Fruit fly (Drosophila melanogaster) whole organism, embryonic: ENCODE results near the gene Chrac-14.

Source experiments
- CG10267 ChIP-seq: fragments of 200-800 bp; sonication (Bioruptor generic); optimal IDR thresholded peaks from 2 replicates; lab custom pipeline; 2018; ENCODE audit warnings: missing biosample characterization, mild to moderate bottlenecking, missing genetic modification characterization, moderate library complexity
- CG10321 ChIP-seq: fragments of 200-800 bp; sonication (Bioruptor generic); IDR thresholded peaks from 2 replicates; pipeline ENCODE4 v1.3.6; 2022; ENCODE audit warnings: missing biosample characterization, missing genetic modification characterization
- CG10431 ChIP-seq: fragments of 200-800 bp; sonication (Bioruptor generic); optimal IDR thresholded peaks from 3 replicates; lab custom pipeline; 2018; ENCODE audit warnings: missing biosample characterization, mild to moderate bottlenecking, missing genetic modification characterization
- CG10959 ChIP-seq: fragments of 200-800 bp; sonication (Bioruptor generic); IDR thresholded peaks from 2 replicates; pipeline ENCODE4 v1.3.6; 2022; ENCODE audit warnings: missing biosample characterization, missing genetic modification characterization
- CG11696 ChIP-seq: fragments of 200-800 bp; sonication (Bioruptor generic); IDR thresholded peaks from 2 replicates; pipeline ENCODE4 v1.3.6; 2022; ENCODE audit warnings: missing biosample characterization, missing genetic modification characterization
- CG12104 ChIP-seq: fragments of 200-800 bp; sonication (Bioruptor generic); optimal IDR thresholded peaks from 3 replicates; lab custom pipeline; 2016; ENCODE audit warnings: missing biosample characterization, missing genetic modification characterization
- CG12769 ChIP-seq: fragments of 200-800 bp; sonication (Bioruptor generic); optimal IDR thresholded peaks from 2 replicates; lab custom pipeline; 2019; ENCODE audit warnings: missing biosample characterization, mild to moderate bottlenecking, missing genetic modification characterization, moderate library complexity
- CG15269 ChIP-seq: fragments of 200-800 bp; sonication (Bioruptor generic); optimal IDR thresholded peaks from 2 replicates; lab custom pipeline; 2018; ENCODE audit warnings: missing biosample characterization, mild to moderate bottlenecking, missing genetic modification characterization, moderate library complexity
- CG1529 ChIP-seq: fragments of 200-800 bp; sonication (Bioruptor generic); optimal IDR thresholded peaks from 3 replicates; lab custom pipeline; 2018; ENCODE audit warnings: missing biosample characterization, missing genetic modification characterization
- CG15696 ChIP-seq: fragments of 200-800 bp; sonication (Bioruptor generic); optimal IDR thresholded peaks from 2 replicates; lab custom pipeline; 2019; ENCODE audit warnings: missing biosample characterization, mild to moderate bottlenecking, missing genetic modification characterization, moderate library complexity
- CG17568 ChIP-seq: fragments of 200-800 bp; sonication (Bioruptor generic); optimal IDR thresholded peaks from 2 replicates; lab custom pipeline; 2018; ENCODE audit warnings: missing biosample characterization, mild to moderate bottlenecking, missing genetic modification characterization, moderate library complexity
- CG2199 ChIP-seq: fragments of 200-800 bp; sonication (Bioruptor generic); IDR thresholded peaks from 3 replicates; pipeline ENCODE4 v1.3.6; 2022; ENCODE audit warnings: missing biosample characterization, missing genetic modification characterization
- CG2678 ChIP-seq: fragments of 200-800 bp; sonication (Bioruptor generic); optimal IDR thresholded peaks from 3 replicates; lab custom pipeline; 2019; ENCODE audit warnings: missing biosample characterization, mild to moderate bottlenecking, missing genetic modification characterization, moderate library complexity
- CG3065 ChIP-seq: fragments of 200-800 bp; sonication (Bioruptor generic); optimal IDR thresholded peaks from 2 replicates; lab custom pipeline; 2016; ENCODE audit warnings: missing biosample characterization, missing genetic modification characterization
- CG32767 ChIP-seq: fragments of 200-800 bp; sonication (Bioruptor generic); IDR thresholded peaks from 2 replicates; pipeline ENCODE4 v1.3.6; 2022; ENCODE audit warnings: missing biosample characterization, missing genetic modification characterization
- CG33557 ChIP-seq: fragments of 200-800 bp; sonication (Bioruptor generic); optimal IDR thresholded peaks from 2 replicates; lab custom pipeline; 2019; ENCODE audit warnings: missing biosample characterization, mild to moderate bottlenecking, missing genetic modification characterization, moderate library complexity
- CG34224 ChIP-seq: fragments of 200-800 bp; sonication (Bioruptor generic); IDR thresholded peaks from 3 replicates; pipeline ENCODE4 v1.3.6; 2022; ENCODE audit warnings: missing biosample characterization, missing genetic modification characterization; ENCODE audit not compliant: partially characterized antibody
- CG3847 ChIP-seq: fragments of 200-800 bp; sonication (Bioruptor generic); IDR thresholded peaks from 2 replicates; pipeline ENCODE4 v1.3.6; 2022; ENCODE audit warnings: missing biosample characterization, missing genetic modification characterization
- CG3995 ChIP-seq: fragments of 200-800 bp; sonication (Bioruptor generic); optimal IDR thresholded peaks from 3 replicates; lab custom pipeline; 2016; ENCODE audit warnings: missing biosample characterization, missing genetic modification characterization
- CG4617 ChIP-seq: fragments of 200-800 bp; sonication (Bioruptor generic); optimal IDR thresholded peaks from 3 replicates; lab custom pipeline; 2016; ENCODE audit warnings: missing biosample characterization, missing genetic modification characterization, borderline replicate concordance
- CG6175 ChIP-seq: fragments of 200-800 bp; sonication (Bioruptor generic); IDR thresholded peaks from 3 replicates; pipeline ENCODE4 v1.3.6; 2022; ENCODE audit warnings: missing biosample characterization, missing genetic modification characterization
- CG8089 ChIP-seq: fragments of 200-800 bp; sonication (Bioruptor generic); optimal IDR thresholded peaks from 3 replicates; lab custom pipeline; 2016; ENCODE audit warnings: missing biosample characterization, missing genetic modification characterization
- Dfd ChIP-seq, 2 experiments: fragments of >200 bp; optimal IDR thresholded peaks; 2 replicates each; lab custom pipeline; 2017; ENCODE audit warnings: missing biosample characterization in 2 of 2, missing genetic modification characterization in 2 of 2
- Gsc ChIP-seq: fragments of 200-800 bp; sonication (Bioruptor generic); IDR thresholded peaks from 2 replicates; pipeline ENCODE4 v1.3.6; 2022; ENCODE audit warnings: missing biosample characterization, missing genetic modification characterization
- Hey ChIP-seq: fragments of 200-800 bp; sonication (Bioruptor generic); optimal IDR thresholded peaks from 3 replicates; lab custom pipeline; 2018; ENCODE audit warnings: missing biosample characterization, mild to moderate bottlenecking, missing genetic modification characterization
- MBD-R2 ChIP-seq: fragments of 200-800 bp; sonication (Bioruptor generic); IDR thresholded peaks from 2 replicates; pipeline ENCODE4 v1.3.6; 2022; ENCODE audit warnings: missing biosample characterization, missing genetic modification characterization
- NC2β ChIP-seq: fragments of 200-800 bp; sonication (Bioruptor generic); optimal IDR thresholded peaks from 2 replicates; lab custom pipeline; 2016; ENCODE audit warnings: missing biosample characterization, missing genetic modification characterization
- Oaz ChIP-seq: fragments of 200-800 bp; sonication (Bioruptor generic); IDR thresholded peaks from 2 replicates; pipeline ENCODE4 v1.3.6; 2022; ENCODE audit warnings: missing biosample characterization, missing genetic modification characterization
- Ptx1 ChIP-seq: fragments of 200-800 bp; sonication (Bioruptor generic); IDR thresholded peaks from 2 replicates; pipeline ENCODE4 v1.3.6; 2022; ENCODE audit warnings: missing biosample characterization, missing genetic modification characterization
- Six4 ChIP-seq: fragments of 200-800 bp; sonication (Bioruptor generic); optimal IDR thresholded peaks from 2 replicates; lab custom pipeline; 2016; ENCODE audit warnings: missing biosample characterization, missing genetic modification characterization
- ab ChIP-seq: fragments of 200-800 bp; sonication (Bioruptor generic); optimal IDR thresholded peaks from 2 replicates; lab custom pipeline; 2016; ENCODE audit warnings: missing biosample characterization, missing genetic modification characterization
- bbx ChIP-seq: fragments of 200-800 bp; sonication (Bioruptor generic); IDR thresholded peaks from 2 replicates; pipeline ENCODE4 v1.3.6; 2022; ENCODE audit warnings: missing biosample characterization, missing genetic modification characterization; ENCODE audit not compliant: partially characterized antibody
- bsh ChIP-seq, 2 experiments: fragments of 200-800 bp; sonication (Bioruptor generic); optimal IDR thresholded peaks; 2 replicates each; lab custom pipeline; 2017 to 2018; ENCODE audit warnings: mild to moderate bottlenecking in 2 of 2, missing biosample characterization in 2 of 2, missing genetic modification characterization in 2 of 2, moderate library complexity in 1 of 2
- croc ChIP-seq: fragments of 200-800 bp; sonication (Bioruptor generic); conservative IDR thresholded peaks from 3 replicates; pipeline ENCODE4 v1.3.6; 2022; ENCODE audit warnings: missing biosample characterization, missing genetic modification characterization
- exex ChIP-seq: fragments of 200-800 bp; sonication (Bioruptor generic); optimal IDR thresholded peaks from 4 replicates; lab custom pipeline; 2018; ENCODE audit warnings: missing biosample characterization, mild to moderate bottlenecking, missing genetic modification characterization, moderate library complexity
- fd3F ChIP-seq: fragments of 200-800 bp; sonication (Bioruptor generic); optimal IDR thresholded peaks from 2 replicates; lab custom pipeline; 2018; ENCODE audit warnings: missing biosample characterization, mild to moderate bottlenecking, missing genetic modification characterization, moderate library complexity
- fru ChIP-seq: fragments of >200 bp; optimal IDR thresholded peaks from 2 replicates; lab custom pipeline; 2017
- gce ChIP-seq: fragments of 200-800 bp; sonication (Bioruptor generic); IDR thresholded peaks from 3 replicates; pipeline ENCODE4 v1.3.6; 2022; ENCODE audit warnings: missing biosample characterization, missing genetic modification characterization
- h ChIP-seq: fragments of >200 bp; optimal IDR thresholded peaks from 2 replicates; lab custom pipeline; 2017
- hth ChIP-seq: fragments of >200 bp; optimal IDR thresholded peaks from 2 replicates; lab custom pipeline; 2017; ENCODE audit warnings: inconsistent platforms
- ind ChIP-seq: fragments of 200-800 bp; sonication (Bioruptor generic); optimal IDR thresholded peaks from 3 replicates; lab custom pipeline; 2016; ENCODE audit warnings: missing biosample characterization, missing genetic modification characterization
- jumu ChIP-seq: fragments of 200-800 bp; sonication (Bioruptor generic); optimal IDR thresholded peaks from 3 replicates; lab custom pipeline; 2016; ENCODE audit warnings: missing biosample characterization, missing genetic modification characterization
- kah ChIP-seq: fragments of 200-800 bp; sonication (Bioruptor generic); optimal IDR thresholded peaks from 2 replicates; lab custom pipeline; 2018; ENCODE audit warnings: missing biosample characterization, mild to moderate bottlenecking, missing genetic modification characterization
- lbe ChIP-seq: fragments of 200-800 bp; sonication (Bioruptor generic); optimal IDR thresholded peaks from 2 replicates; lab custom pipeline; 2016; ENCODE audit warnings: missing biosample characterization, mild to moderate bottlenecking, missing genetic modification characterization
- nom ChIP-seq: fragments of 200-800 bp; sonication (Bioruptor generic); optimal IDR thresholded peaks from 2 replicates; lab custom pipeline; 2017; ENCODE audit warnings: missing biosample characterization, missing genetic modification characterization, mild to moderate bottlenecking, moderate library complexity, missing genetic modification reagents
- oc ChIP-seq: fragments of 200-800 bp; sonication (Bioruptor generic); optimal IDR thresholded peaks from 2 replicates; lab custom pipeline; 2018; ENCODE audit warnings: missing biosample characterization, mild to moderate bottlenecking, missing genetic modification characterization, moderate library complexity
- slbo ChIP-seq: fragments of 200-800 bp; sonication (Bioruptor generic); IDR thresholded peaks from 2 replicates; pipeline ENCODE4 v1.3.6; 2022; ENCODE audit warnings: missing biosample characterization, missing genetic modification characterization
- so ChIP-seq: fragments of 200-800 bp; sonication (Bioruptor generic); IDR thresholded peaks from 3 replicates; pipeline ENCODE4 v1.3.6; 2022; ENCODE audit warnings: missing biosample characterization, missing genetic modification characterization
- stc ChIP-seq: fragments of 200-800 bp; sonication (Bioruptor generic); IDR thresholded peaks from 2 replicates; pipeline ENCODE4 v1.3.6; 2022; ENCODE audit warnings: missing biosample characterization, missing genetic modification characterization
- tna ChIP-seq: fragments of 200-800 bp; sonication (Bioruptor generic); IDR thresholded peaks from 2 replicates; pipeline ENCODE4 v1.3.6; 2022; ENCODE audit warnings: missing biosample characterization, missing genetic modification characterization; ENCODE audit not compliant: partially characterized antibody
- trem ChIP-seq: fragments of 200-800 bp; optimal IDR thresholded peaks from 3 replicates; lab custom pipeline; 2019; ENCODE audit warnings: missing biosample characterization, mild to moderate bottlenecking, missing genetic modification characterization, moderate library complexity
- tx ChIP-seq: fragments of 200-800 bp; sonication (Bioruptor generic); optimal IDR thresholded peaks from 2 replicates; lab custom pipeline; 2016; ENCODE audit warnings: missing biosample characterization, missing genetic modification characterization

Chrac-14 gene

dm6 chr2L:8461782-8462453 lies 24.7 kb downstream of the Chrac-14 start (continued):
- TF ChIP-seq stc, result no peak
- no peak for TF ChIP-seq slbo (GFP tag; lab: Robert Waterston, UW)
- TF ChIP-seq CG10321, result no peak
- no peak for TF ChIP-seq CG12769 (tag; lab: Kevin White, UChicago)
- no peak for TF ChIP-seq Six4
- TF ChIP-seq CG34224 (GFP tag; lab: Robert Waterston, UW), result no peak
- no peak for TF ChIP-seq jumu (GFP tag; lab: Kevin White, UChicago)
- TF ChIP-seq CG10431 (GFP tag; lab: Kevin White, UChicago), result no peak
- TF ChIP-seq tx (GFP tag; lab: Kevin White, UChicago), result no peak
- no peak for TF ChIP-seq Gsc
- no peak for TF ChIP-seq CG17568 (GFP tag; lab: Kevin White, UChicago)
- no peak for TF ChIP-seq MBD-R2
- TF ChIP-seq Oaz (GFP tag; lab: Robert Waterston, UW), result no peak
- no peak for TF ChIP-seq fru
- no peak for TF ChIP-seq lbe (GFP tag; lab: Kevin White, UChicago)
- TF ChIP-seq h (lab: Kevin White, UChicago), result no peak
- TF ChIP-seq CG33557, result no peak
- no peak for TF ChIP-seq Ptx1 (GFP tag; lab: Robert Waterston, UW)
- no peak for TF ChIP-seq CG8089
- no peak for TF ChIP-seq kah (GFP tag; lab: Kevin White, UChicago)
- TF ChIP-seq ind (GFP tag; lab: Kevin White, UChicago), result peak; percentile 17
- no peak for TF ChIP-seq croc (GFP tag; lab: Robert Waterston, UW)
- TF ChIP-seq so (GFP tag; lab: Robert Waterston, UW), result no peak
- no peak for TF ChIP-seq CG1529 (GFP tag; lab: Kevin White, UChicago)
- peak; percentile 27 for TF ChIP-seq CG15269 (tag; lab: Kevin White, UChicago)
- no peak for TF ChIP-seq bbx (GFP tag; lab: Robert Waterston, UW)
- no peak for TF ChIP-seq CG3995 (GFP tag; lab: Kevin White, UChicago)
- no peak for TF ChIP-seq CG32767 (GFP tag; lab: Robert Waterston, UW)
- no peak for TF ChIP-seq CG4617
- TF ChIP-seq Dfd (GFP tag; optimal IDR thresholded peaks at IDR 0.05; lab: Kevin White, UChicago), result no peak
- no peak for TF ChIP-seq trem (tag; lab: Kevin White, UChicago)
- no peak for TF ChIP-seq CG11696 (GFP tag; lab: Robert Waterston, UW)
- TF ChIP-seq CG12104 (GFP tag; lab: Kevin White, UChicago), result no peak
- peak; percentile 61 for TF ChIP-seq CG2678 (tag; lab: Kevin White, UChicago)
- peak; percentile 0 for TF ChIP-seq CG15696 (tag; lab: Kevin White, UChicago)
- TF ChIP-seq CG2199 (GFP tag; lab: Robert Waterston, UW), result 0 out of 3 replicates have a peak, but pooled peaks have one; percentile 49
- TF ChIP-seq ab (GFP tag; lab: Kevin White, UChicago), result no peak
- TF ChIP-seq hth (lab: Kevin White, UChicago), result no peak
- TF ChIP-seq CG6175 (GFP tag; lab: Robert Waterston, UW), result 0 out of 3 replicates have a peak, but pooled peaks have one; percentile 34
- TF ChIP-seq CG10267 (tag; lab: Kevin White, UChicago), result peak; percentile 10
- no peak for TF ChIP-seq CG3847 (GFP tag; lab: Robert Waterston, UW)
- TF ChIP-seq CG10959 (GFP tag; lab: Robert Waterston, UW), result no peak
- peak; percentile 74 for TF ChIP-seq exex
- TF ChIP-seq gce (GFP tag; lab: Robert Waterston, UW), result no peak
- no peak for TF ChIP-seq tna (GFP tag; lab: Robert Waterston, UW)
- TF ChIP-seq CG3065 (GFP tag; lab: Kevin White, UChicago), result no peak
- TF ChIP-seq fd3F (GFP tag; lab: Kevin White, UChicago), result peak; percentile 13
- no peak for TF ChIP-seq nom (GFP tag; lab: Kevin White, UChicago)
- TF ChIP-seq bsh (GFP tag; optimal IDR thresholded peaks at IDR 0.05; lab: Kevin White, UChicago), result peak in 1 of 2 experiments; percentile 56
- TF ChIP-seq NC2β (GFP tag; lab: Kevin White, UChicago), result no peak
- TF ChIP-seq Hey (tag; lab: Kevin White, UChicago), result no peak
- no peak for TF ChIP-seq oc (tag; lab: Kevin White, UChicago)
